Fruit fly (Drosophila melanogaster) whole organism, pupa: ENCODE results near the gene cutlet.

ENCODE experiments used
- CG10348 ChIP-seq: fragments of 200-800 bp; sonication (Bioruptor generic); IDR thresholded peaks from 2 replicates; pipeline ENCODE4 v1.3.6; 2022; ENCODE audit warnings: missing biosample characterization, missing genetic modification characterization
- CG12605 ChIP-seq: fragments of 200-800 bp; sonication (Bioruptor generic); IDR thresholded peaks from 2 replicates; pipeline ENCODE4 v1.3.6; 2022; ENCODE audit warnings: missing biosample characterization, missing genetic modification characterization
- CG13204 ChIP-seq: fragments of 200-800 bp; sonication (Bioruptor generic); optimal IDR thresholded peaks from 2 replicates; lab custom pipeline; 2018; ENCODE audit warnings: missing biosample characterization, mild to moderate bottlenecking, missing genetic modification characterization, moderate library complexity
- CG14655 ChIP-seq: fragments of 200-800 bp; sonication (Bioruptor generic); optimal IDR thresholded peaks from 3 replicates; lab custom pipeline; 2017; ENCODE audit warnings: mild to moderate bottlenecking, missing biosample characterization, missing genetic modification reagents, missing genetic modification characterization
- CG15710 ChIP-seq: fragments of 200-800 bp; sonication (Bioruptor generic); optimal IDR thresholded peaks from 2 replicates; lab custom pipeline; 2018; ENCODE audit warnings: missing biosample characterization, mild to moderate bottlenecking, missing genetic modification characterization, moderate library complexity
- CG17806 ChIP-seq: fragments of 200-800 bp; sonication (Bioruptor generic); optimal IDR thresholded peaks from 2 replicates; lab custom pipeline; 2018; ENCODE audit warnings: missing biosample characterization, mild to moderate bottlenecking, missing genetic modification characterization, moderate library complexity
- CG32121 ChIP-seq: fragments of 200-800 bp; sonication (Bioruptor generic); IDR thresholded peaks from 2 replicates; pipeline ENCODE4 v1.3.6; 2022; ENCODE audit warnings: missing biosample characterization, missing genetic modification characterization
- CG34367 ChIP-seq: fragments of 200-800 bp; sonication (Bioruptor generic); optimal IDR thresholded peaks from 2 replicates; lab custom pipeline; 2018; ENCODE audit warnings: missing biosample characterization, mild to moderate bottlenecking, missing genetic modification characterization
- CG4496 ChIP-seq: fragments of 200-800 bp; sonication (Bioruptor generic); IDR thresholded peaks from 3 replicates; pipeline ENCODE4 v1.3.6; 2022; ENCODE audit warnings: missing biosample characterization, missing genetic modification characterization
- CG8159 ChIP-seq: fragments of 200-800 bp; sonication (Bioruptor generic); optimal IDR thresholded peaks from 3 replicates; lab custom pipeline; 2018; ENCODE audit warnings: missing biosample characterization, mild to moderate bottlenecking, missing genetic modification characterization, moderate library complexity
- CG8301 ChIP-seq: fragments of 200-800 bp; sonication (Bioruptor generic); optimal IDR thresholded peaks from 2 replicates; lab custom pipeline; 2018; ENCODE audit warnings: missing biosample characterization, mild to moderate bottlenecking, missing genetic modification characterization
- CG9948 ChIP-seq: fragments of 200-800 bp; sonication (Bioruptor generic); optimal IDR thresholded peaks from 2 replicates; lab custom pipeline; 2018; ENCODE audit warnings: missing biosample characterization, mild to moderate bottlenecking, missing genetic modification characterization, moderate library complexity
- D1 ChIP-seq: fragments of 200-800 bp; sonication (Bioruptor generic); optimal IDR thresholded peaks from 2 replicates; lab custom pipeline; 2018; ENCODE audit warnings: missing biosample characterization, mild to moderate bottlenecking, missing genetic modification characterization, moderate library complexity
- EcR ChIP-seq: fragments of 200-800 bp; sonication (Bioruptor generic); optimal IDR thresholded peaks from 3 replicates; lab custom pipeline; 2019; ENCODE audit warnings: missing biosample characterization, missing genetic modification characterization, mild to moderate bottlenecking, moderate library complexity, missing genetic modification reagents
- Ets98B ChIP-seq: fragments of 200-800 bp; sonication (Bioruptor generic); IDR thresholded peaks from 2 replicates; pipeline ENCODE4 v1.3.6; 2022; ENCODE audit warnings: missing biosample characterization, missing genetic modification characterization
- Pif1A ChIP-seq: fragments of 200-800 bp; sonication (Bioruptor generic); optimal IDR thresholded peaks from 3 replicates; lab custom pipeline; 2016; ENCODE audit warnings: missing biosample characterization, missing genetic modification characterization
- Pif1B ChIP-seq: fragments of 200-800 bp; sonication (Bioruptor generic); optimal IDR thresholded peaks from 3 replicates; lab custom pipeline; 2016; ENCODE audit warnings: missing biosample characterization, missing genetic modification characterization
- Snoo ChIP-seq: fragments of 200-800 bp; sonication (Bioruptor generic); optimal IDR thresholded peaks from 3 replicates; lab custom pipeline; 2017; ENCODE audit warnings: missing biosample characterization, mild to moderate bottlenecking, missing genetic modification characterization, inconsistent platforms
- fd96Ca ChIP-seq: fragments of 200-800 bp; sonication (Bioruptor generic); IDR thresholded peaks from 3 replicates; pipeline ENCODE4 v1.3.6; 2022; ENCODE audit warnings: missing biosample characterization, missing genetic modification characterization
- gl ChIP-seq: fragments of 200-800 bp; sonication (Bioruptor generic); optimal IDR thresholded peaks from 2 replicates; lab custom pipeline; 2018; ENCODE audit warnings: missing biosample characterization, mild to moderate bottlenecking, missing genetic modification characterization
- rn ChIP-seq: fragments of 200-800 bp; sonication (Bioruptor generic); IDR thresholded peaks from 2 replicates; pipeline ENCODE4 v1.3.6; 2022; ENCODE audit warnings: missing biosample characterization, missing genetic modification characterization

Gene cutlet

dm6 chr2L:3692466-3692865 lies 19.1 kb downstream of the cutlet start, which contains the start of gene CG16704:
Gene CG16704, minus strand, starts transcription at chr2L:3692587.
- TF ChIP-seq fd96Ca (GFP tag; lab: Robert Waterston, UW) (no peak), CG13204 (GFP tag; lab: Kevin White, UChicago) (no peak), Snoo (tag; lab: Kevin White, UChicago) (no peak), CG14655 (GFP tag; lab: Kevin White, UChicago) (no peak), CG15710 (tag; lab: Kevin White, UChicago) (no peak), Pif1A (GFP tag; lab: Kevin White, UChicago) (no peak), rn (GFP tag; lab: Robert Waterston, UW) (no peak), CG4496 (no peak), CG12605 (no peak), Ets98B (GFP tag; lab: Robert Waterston, UW) (no peak), D1 (tag; lab: Kevin White, UChicago) (no peak), CG34367 (tag; lab: Kevin White, UChicago) (no peak), CG8159 (tag; lab: Kevin White, UChicago) (no peak), Pif1B (GFP tag; lab: Kevin White, UChicago) (no peak), gl (no peak), CG17806 (tag; lab: Kevin White, UChicago) (no peak), CG32121 (GFP tag; lab: Robert Waterston, UW) (no peak)

dm6 chr2L:3685139-3685851 lies 26.3 kb downstream of the cutlet start:
- TF ChIP-seq CG8159 (tag; lab: Kevin White, UChicago), result peak; percentile 16
- TF ChIP-seq gl, result no peak

dm6 chr2L:3682489-3682888 lies 29.1 kb downstream of the cutlet start:
- TF ChIP-seq CG34367 (tag; lab: Kevin White, UChicago) (no peak), CG9948 (tag; lab: Kevin White, UChicago) (no peak), CG17806 (tag; lab: Kevin White, UChicago) (no peak), CG10348 (GFP tag; lab: Robert Waterston, UW) (no peak), fd96Ca (GFP tag; lab: Robert Waterston, UW) (no peak), CG14655 (GFP tag; lab: Kevin White, UChicago) (no peak), Snoo (tag; lab: Kevin White, UChicago) (no peak)
- TF ChIP-seq, all 21 proteins: peak for 0

- no peak for TF ChIP-seq fd96Ca (GFP tag; lab: Robert Waterston, UW)
- no peak for TF ChIP-seq CG15710 (tag; lab: Kevin White, UChicago)
- no peak for TF ChIP-seq CG34367 (tag; lab: Kevin White, UChicago)
- no peak for TF ChIP-seq CG14655 (GFP tag; lab: Kevin White, UChicago)
- TF ChIP-seq Pif1B (GFP tag; lab: Kevin White, UChicago), result no peak
- no peak for TF ChIP-seq rn (GFP tag; lab: Robert Waterston, UW)
- no peak for TF ChIP-seq CG10348 (GFP tag; lab: Robert Waterston, UW)
- no peak for TF ChIP-seq EcR (GFP tag; lab: Kevin White, UChicago)
- TF ChIP-seq gl, result no peak
- no peak for TF ChIP-seq Snoo (tag; lab: Kevin White, UChicago)
Observed at dm6 chr2L:3681338-3681737, 30.2 kb downstream of the cutlet start.

dm6 chr2L:3675770-3676169 lies 35.8 kb downstream of the cutlet start:
- TF ChIP-seq Snoo (tag; lab: Kevin White, UChicago), result no peak
- TF ChIP-seq Ets98B (GFP tag; lab: Robert Waterston, UW), result no peak
- no peak for TF ChIP-seq D1 (tag; lab: Kevin White, UChicago)
- TF ChIP-seq EcR (GFP tag; lab: Kevin White, UChicago), result no peak
- TF ChIP-seq CG10348 (GFP tag; lab: Robert Waterston, UW), result no peak
- TF ChIP-seq CG14655 (GFP tag; lab: Kevin White, UChicago), result no peak
- no peak for TF ChIP-seq CG4496
- TF ChIP-seq CG9948 (tag; lab: Kevin White, UChicago), result no peak
- TF ChIP-seq Pif1A (GFP tag; lab: Kevin White, UChicago), result no peak
- no peak for TF ChIP-seq CG32121 (GFP tag; lab: Robert Waterston, UW)
- no peak for TF ChIP-seq rn (GFP tag; lab: Robert Waterston, UW)
- TF ChIP-seq CG15710 (tag; lab: Kevin White, UChicago), result no peak
- TF ChIP-seq, all 21 proteins: peak for 0

- TF ChIP-seq CG15710 (tag; lab: Kevin White, UChicago) (no peak), rn (GFP tag; lab: Robert Waterston, UW) (no peak), CG8301 (tag; lab: Kevin White, UChicago) (no peak)
Observed at dm6 chr2L:3670481-3670880, 41.1 kb downstream of the cutlet start, which contains the start of gene Sfp24Bc. Gene Sfp24Bc, minus strand, starts transcription at chr2L:3670581.

dm6 chr2L:3669675-3670074 lies 41.9 kb downstream of the cutlet start, which contains the start of gene Sfp24Bb:
Gene Sfp24Bb, minus strand, starts transcription at chr2L:3669775.
- TF ChIP-seq gl (no peak), CG13204 (GFP tag; lab: Kevin White, UChicago) (no peak), EcR (GFP tag; lab: Kevin White, UChicago) (no peak), CG8301 (tag; lab: Kevin White, UChicago) (no peak), CG9948 (tag; lab: Kevin White, UChicago) (no peak), CG10348 (GFP tag; lab: Robert Waterston, UW) (no peak), CG34367 (tag; lab: Kevin White, UChicago) (no peak), CG12605 (no peak), CG8159 (tag; lab: Kevin White, UChicago) (no peak), CG15710 (tag; lab: Kevin White, UChicago) (no peak), Snoo (tag; lab: Kevin White, UChicago) (no peak), CG4496 (no peak), CG14655 (GFP tag; lab: Kevin White, UChicago) (no peak)
- TF ChIP-seq, all 21 proteins: peak for 0
